Worm (Caenorhabditis elegans) whole organism, L4 larva: ENCODE measurements around the gene dpy-10.
A peak's percentile ranks its signal among the peaks of the same experiment; 100 is the strongest.

Source experiments
- ceh-44 ChIP-seq: fragments of 200-800 bp; sonication (Bioruptor generic); IDR thresholded peaks from 2 replicates; pipeline ENCODE4 v1.3.6; 2022; ENCODE audit warnings: missing genetic modification reagents, missing genetic modification characterization, missing compliant biosample characterization
- dpl-1 ChIP-seq: fragments of 150-350 bp; optimal IDR thresholded peaks from 2 replicates; lab custom pipeline; 2014; ENCODE audit warnings: missing biosample characterization, missing genetic modification reagents, missing genetic modification characterization
- egl-27 ChIP-seq: sonication (generic microtip); optimal IDR thresholded peaks from 3 replicates; lab custom pipeline; 2017; ENCODE audit warnings: missing biosample characterization, missing genetic modification reagents, missing genetic modification characterization
- lin-39 ChIP-seq: fragments of 150-350 bp; optimal IDR thresholded peaks from 2 replicates; lab custom pipeline; 2014; ENCODE audit warnings: missing biosample characterization, missing genetic modification reagents, missing genetic modification characterization
- mdl-1 ChIP-seq, 2 experiments: fragments of 150-350 bp in 1 of 2; sonication (generic microtip) in 1 of 2; optimal IDR thresholded peaks; 2 replicates each; lab custom pipeline; 2014 to 2017; ENCODE audit warnings: missing biosample characterization in 2 of 2, missing genetic modification characterization in 2 of 2
- nhr-111 ChIP-seq: fragments of 200-800 bp; sonication (Bioruptor generic); optimal IDR thresholded peaks from 2 replicates; lab custom pipeline; 2018; ENCODE audit warnings: mild to moderate bottlenecking, missing genetic modification characterization, missing compliant biosample characterization
- nhr-25 ChIP-seq: sonication (generic microtip); optimal IDR thresholded peaks from 2 replicates; lab custom pipeline; 2017; ENCODE audit warnings: missing genetic modification characterization, mild to moderate bottlenecking, missing compliant biosample characterization, antibody characterized with exemption, moderate library complexity, borderline replicate concordance; ENCODE audit not compliant: insufficient read depth
- nhr-28 ChIP-seq: fragments of 150-350 bp; optimal IDR thresholded peaks from 2 replicates; lab custom pipeline; 2014; ENCODE audit warnings: missing biosample characterization, missing genetic modification characterization
- nhr-6 ChIP-seq: fragments of 150-350 bp; optimal IDR thresholded peaks from 2 replicates; lab custom pipeline; 2014; ENCODE audit warnings: missing biosample characterization, missing genetic modification characterization
- nhr-77 ChIP-seq: fragments of 150-350 bp; optimal IDR thresholded peaks from 2 replicates; lab custom pipeline; 2014; ENCODE audit warnings: missing biosample characterization, missing genetic modification characterization
- skn-1 ChIP-seq: fragments of 150-350 bp; optimal IDR thresholded peaks from 2 replicates; lab custom pipeline; 2014; ENCODE audit warnings: missing biosample characterization, missing genetic modification characterization
- snpc-4 ChIP-seq: fragments of 150-350 bp; optimal IDR thresholded peaks from 2 replicates; lab custom pipeline; 2014; ENCODE audit warnings: missing biosample characterization, missing genetic modification characterization
- zip-2 ChIP-seq: fragments of 150-350 bp; optimal IDR thresholded peaks from 2 replicates; lab custom pipeline; 2014; ENCODE audit warnings: missing biosample characterization, missing genetic modification characterization
- ztf-11 ChIP-seq: fragments of 150-350 bp; optimal IDR thresholded peaks from 2 replicates; lab custom pipeline; 2014; ENCODE audit warnings: missing biosample characterization, missing genetic modification characterization

ce11 chrII:6701497-6701896 is 10.5 kb downstream of the dpy-10 start, which contains the start of gene C18H9.6:
- TF ChIP-seq ceh-44 (GFP tag; lab: Robert Waterston, UW), result no peak
- no peak for TF ChIP-seq mdl-1 (tag; optimal IDR thresholded peaks at IDR 0.05; lab: Kevin White, UChicago)
- no peak for TF ChIP-seq lin-39 (tag; lab: Kevin White, UChicago)
- no peak for TF ChIP-seq nhr-6 (tag; lab: Kevin White, UChicago)
- no peak for TF ChIP-seq nhr-77 (tag; lab: Kevin White, UChicago)
- TF ChIP-seq snpc-4 (tag; lab: Kevin White, UChicago), result no peak
- TF ChIP-seq ztf-11 (tag; lab: Kevin White, UChicago), result no peak
- TF ChIP-seq dpl-1 (GFP tag; lab: Kevin White, UChicago), result no peak
- no peak for TF ChIP-seq egl-27 (tag; lab: Kevin White, UChicago)
- no peak for TF ChIP-seq zip-2 (tag; lab: Kevin White, UChicago)
- TF ChIP-seq nhr-25 (tag; lab: Kevin White, UChicago), result no peak
- TF ChIP-seq nhr-28, result peak; percentile 83
- TF ChIP-seq skn-1 (tag; lab: Kevin White, UChicago), result no peak
- TF ChIP-seq nhr-111 (GFP tag; lab: Kevin White, UChicago), result no peak
